Worm (Caenorhabditis elegans): ENCODE data around the gene T04C12.1.

The T04C12.1 gene

DNA sequence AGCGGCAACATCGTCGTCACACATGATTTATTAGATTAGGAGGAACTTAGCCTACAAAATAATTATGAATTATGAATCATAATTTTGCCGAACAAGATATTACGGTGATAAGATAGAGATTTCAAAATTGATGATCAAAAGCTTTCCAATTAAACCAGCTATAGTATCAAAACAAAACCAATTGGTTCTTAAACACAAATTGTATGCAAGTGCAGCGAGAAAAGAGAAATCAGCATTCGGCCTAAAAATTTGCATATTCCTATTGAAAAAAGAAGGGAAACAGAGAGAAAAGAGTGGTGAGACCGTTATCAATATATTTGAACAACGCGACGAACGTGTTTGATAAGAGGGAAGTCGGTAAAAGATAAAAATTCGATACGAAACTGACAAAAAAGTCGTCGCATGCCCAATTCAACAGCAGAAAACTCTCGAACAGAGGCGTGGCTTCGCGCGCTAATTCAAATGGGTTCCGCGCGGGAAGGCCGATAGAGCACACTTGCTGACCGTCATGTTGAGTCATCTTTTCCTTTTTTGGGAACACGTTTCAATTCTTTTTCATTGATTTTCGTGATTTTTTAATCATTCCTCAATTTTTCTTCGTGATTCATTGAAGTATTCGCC is 19.1 kb upstream of the T04C12.1 start, which contains the start of gene act-2 (continued):
- TF ChIP-seq tbx-9 (tag; optimal IDR thresholded peaks at IDR 0.05; ENCODE audit: borderline replicate concordance) (no peak), ztf-22 (GFP tag; optimal IDR thresholded peaks at IDR 0.05) (no peak), pbrm-1 (GFP tag; IDR thresholded peaks at IDR 0.05) (peak; percentile 85), somi-1 (GFP tag; optimal IDR thresholded peaks at IDR 0.05) (no peak), madf-8 (GFP tag; conservative IDR thresholded peaks at IDR 0.05) (peak; percentile 84), ztf-3 (GFP tag; optimal IDR thresholded peaks at IDR 0.05) (no peak), snpc-1.3 (tag; optimal IDR thresholded peaks at IDR 0.05; ENCODE audit: insufficient read depth) (peak; percentile 76), dox-1 (GFP tag; IDR thresholded peaks at IDR 0.05) (peak; percentile 93), madf-3 (GFP tag; IDR thresholded peaks at IDR 0.05) (peak; percentile 87), ceh-91 (GFP tag; IDR thresholded peaks at IDR 0.05) (peak; percentile 86), sea-2 (GFP tag; IDR thresholded peaks at IDR 0.05) (no peak), nhr-120 (GFP tag; IDR thresholded peaks at IDR 0.05) (no peak), lir-1 (GFP tag; conservative IDR thresholded peaks at IDR 0.05) (peak; percentile 59; the same call in 1 of the 2 replicates), efl-1 (GFP tag; optimal IDR thresholded peaks at IDR 0.05) (peak; percentile 96), unc-62 (GFP tag; optimal IDR thresholded peaks at IDR 0.05) (no peak), hrde-1 (tag; optimal IDR thresholded peaks at IDR 0.05; ENCODE audit: borderline replicate concordance) (peak; percentile 38), F22D6.2 (tag; optimal IDR thresholded peaks at IDR 0.05) (no peak), attf-3 (GFP tag; conservative IDR thresholded peaks at IDR 0.05) (no peak), rcor-1 (GFP tag; IDR thresholded peaks at IDR 0.05) (peak; percentile 70), K11D2.4 (GFP tag; IDR thresholded peaks at IDR 0.05) (0 out of 2 replicates have a peak, but pooled peaks have one; percentile 33), ztf-25 (GFP tag; IDR thresholded peaks at IDR 0.05) (no peak), cebp-1 (GFP tag; IDR thresholded peaks at IDR 0.05) (no peak), cebp-1 (tag; optimal IDR thresholded peaks at IDR 0.05) (no peak), ZK185.1 (tag; optimal IDR thresholded peaks at IDR 0.05; ENCODE audit: poor library complexity, severe bottlenecking) (no peak), dpl-1 (GFP tag; optimal IDR thresholded peaks at IDR 0.05) (peak; percentile 93), ekl-4 (GFP tag; IDR thresholded peaks at IDR 0.05) (peak; percentile 73), pha-4 (tag; optimal IDR thresholded peaks at IDR 0.05) (no peak), K12H6.12 (tag; optimal IDR thresholded peaks at IDR 0.05) (peak; percentile 3), ztf-26 (tag; optimal IDR thresholded peaks at IDR 0.05) (peak; percentile 55), atf-7 (tag; optimal IDR thresholded peaks at IDR 0.05) (no peak), him-1 (tag; optimal IDR thresholded peaks at IDR 0.05) (no peak), F49E8.2 (tag; optimal IDR thresholded peaks at IDR 0.05; ENCODE audit: insufficient read depth) (peak; percentile 82), hsf-1 (GFP tag; IDR thresholded peaks at IDR 0.05) (peak; percentile 99), attf-6 (GFP tag; IDR thresholded peaks at IDR 0.05) (peak; percentile 52; the same call in 1 of the 2 replicates), ccch-3 (GFP tag; optimal IDR thresholded peaks at IDR 0.05) (no peak), lin-35 (GFP tag; optimal IDR thresholded peaks at IDR 0.05) (peak; percentile 54 to 72 (median 65)), T26A5.8 (tag; optimal IDR thresholded peaks at IDR 0.05) (no peak), ceh-100 (GFP tag; IDR thresholded peaks at IDR 0.05) (peak; percentile 64), F39B2.1 (GFP tag; IDR thresholded peaks at IDR 0.05) (no peak), F57C9.4 (tag; optimal IDR thresholded peaks at IDR 0.05) (no peak), die-1 (tag; optimal IDR thresholded peaks at IDR 0.05) (no peak), tlf-1 (GFP tag; optimal IDR thresholded peaks at IDR 0.05) (peak; percentile 55), Y53G8AR.9 (GFP tag; conservative IDR thresholded peaks at IDR 0.05) (peak; percentile 77), aptf-3 (GFP tag; IDR thresholded peaks at IDR 0.05) (no peak), hmg-1.2 (GFP tag; IDR thresholded peaks at IDR 0.05) (peak; percentile 40; the same call in 1 of the 2 replicates), egl-18 (GFP tag; IDR thresholded peaks at IDR 0.05) (no peak), ceh-27 (GFP tag; optimal IDR thresholded peaks at IDR 0.05) (peak; percentile 67), xnd-1 (tag; optimal IDR thresholded peaks at IDR 0.05) (peak; percentile 66)

Measured in whole organism, young adult.